Fruit fly (Drosophila melanogaster): Measurements from ENCODE around the gene Ada2b.
A peak's percentile ranks its signal among the peaks of the same experiment; 100 is the strongest.

- TF ChIP-seq fd85E (GFP tag; optimal IDR thresholded peaks at IDR 0.05) = no peak
- TF ChIP-seq CG32006 (GFP tag; optimal IDR thresholded peaks at IDR 0.05) = peak; percentile 53
- TF ChIP-seq CG10631 (GFP tag; optimal IDR thresholded peaks at IDR 0.05) = peak; percentile 68
- no peak for TF ChIP-seq Eip75B (GFP tag; optimal IDR thresholded peaks at IDR 0.05)
- TF ChIP-seq CG1621 (tag; optimal IDR thresholded peaks at IDR 0.05) = peak; percentile 53
- no peak for TF ChIP-seq eg (GFP tag; IDR thresholded peaks at IDR 0.05)
- peak; percentile 26 for TF ChIP-seq CG11902 (GFP tag; optimal IDR thresholded peaks at IDR 0.05)
- peak; percentile 65 for TF ChIP-seq pdm3 (GFP tag; optimal IDR thresholded peaks at IDR 0.05)
- no peak; the same call in 2 of the 3 replicates for TF ChIP-seq CG8119 (GFP tag; IDR thresholded peaks at IDR 0.05)
These were observed 3.4 kb upstream of the Ada2b start, which contains the start of the genes CG9636, CG18749 and CG33722 for dm6 chr3R:8243720-8244119.

All from whole organism, prepupa.